Fruit fly (Drosophila melanogaster) whole organism, wandering third instar larva: Measurements from ENCODE around the gene Dr.

ENCODE experiments used
- Abd-B ChIP-seq: fragments of >200 bp; optimal IDR thresholded peaks from 2 replicates; lab custom pipeline; 2017; ENCODE audit warnings: missing biosample characterization, missing genetic modification characterization
- CG32264 ChIP-seq: fragments of 200-800 bp; sonication (Bioruptor generic); optimal IDR thresholded peaks from 2 replicates; lab custom pipeline; 2016; ENCODE audit warnings: missing biosample characterization, missing genetic modification characterization
- CG9705 ChIP-seq: fragments of 200-800 bp; sonication (Bioruptor generic); optimal IDR thresholded peaks from 2 replicates; lab custom pipeline; 2018; ENCODE audit warnings: missing biosample characterization, mild to moderate bottlenecking, missing genetic modification characterization
- CrebA ChIP-seq: fragments of 200-800 bp; sonication (Bioruptor generic); optimal IDR thresholded peaks from 2 replicates; lab custom pipeline; 2016; ENCODE audit warnings: missing biosample characterization, mild to moderate bottlenecking, missing genetic modification characterization, borderline replicate concordance
- Dfd ChIP-seq: fragments of >200 bp; optimal IDR thresholded peaks from 2 replicates; lab custom pipeline; 2017; ENCODE audit warnings: missing biosample characterization, missing genetic modification characterization
- Dif ChIP-seq: fragments of 200-275, 200-300 bp; sonication (Bioruptor generic); optimal IDR thresholded peaks from 2 replicates; lab custom pipeline; 2018; ENCODE audit warnings: missing biosample characterization, missing genetic modification characterization; ENCODE audit not compliant: partially characterized antibody
- GATAd ChIP-seq: sonication (Bioruptor generic); optimal IDR thresholded peaks from 2 replicates; lab custom pipeline; 2016; ENCODE audit warnings: missing biosample characterization, missing genetic modification characterization
- HLH106 ChIP-seq: fragments of 200-800 bp; optimal IDR thresholded peaks from 3 replicates; lab custom pipeline; 2019; ENCODE audit warnings: missing biosample characterization, mild to moderate bottlenecking, missing genetic modification characterization, moderate library complexity
- Hnf4 ChIP-seq: fragments of 200-800 bp; sonication (Bioruptor generic); optimal IDR thresholded peaks from 2 replicates; lab custom pipeline; 2016; ENCODE audit warnings: missing biosample characterization, mild to moderate bottlenecking, missing genetic modification characterization
- Hr78 ChIP-seq: fragments of >200 bp; optimal IDR thresholded peaks from 2 replicates; lab custom pipeline; 2017; ENCODE audit warnings: missing biosample characterization, missing genetic modification characterization
- Hr83 ChIP-seq: fragments of 200-300 bp; sonication (Bioruptor generic); optimal IDR thresholded peaks from 2 replicates; lab custom pipeline; 2016; ENCODE audit warnings: missing biosample characterization, mild to moderate bottlenecking, missing genetic modification characterization, moderate library complexity; ENCODE audit not compliant: poor library complexity, severe bottlenecking
- Jra ChIP-seq: sonication (Bioruptor generic); optimal IDR thresholded peaks from 2 replicates; lab custom pipeline; 2016; ENCODE audit warnings: missing biosample characterization, missing genetic modification characterization
- Mio ChIP-seq: sonication (Bioruptor generic); optimal IDR thresholded peaks from 2 replicates; lab custom pipeline; 2016; ENCODE audit warnings: missing biosample characterization, missing genetic modification characterization
- Myc ChIP-seq: fragments of >200 bp; optimal IDR thresholded peaks from 2 replicates; lab custom pipeline; 2017
- N ChIP-seq: fragments of >200 bp; optimal IDR thresholded peaks from 2 replicates; lab custom pipeline; 2018; ENCODE audit warnings: missing biosample characterization, missing external identifiers, missing genetic modification characterization
- OdsH ChIP-seq: fragments of 200-800 bp; sonication (Bioruptor generic); optimal IDR thresholded peaks from 2 replicates; lab custom pipeline; 2016; ENCODE audit warnings: missing biosample characterization, mild to moderate bottlenecking, missing genetic modification characterization
- Rel ChIP-seq, 2 experiments: fragments of 200-800 bp; sonication (Bioruptor generic) in 1 of 2; optimal IDR thresholded peaks; 2 replicates in 1 of 2; 3 replicates in 1 of 2; lab custom pipeline; 2016 to 2019; ENCODE audit warnings: mild to moderate bottlenecking in 2 of 2, missing biosample characterization in 2 of 2, missing genetic modification characterization in 2 of 2, moderate library complexity in 1 of 2
- Sp1 ChIP-seq: fragments of 200-800 bp; sonication (Bioruptor generic); optimal IDR thresholded peaks from 3 replicates; lab custom pipeline; 2019; ENCODE audit warnings: missing biosample characterization, mild to moderate bottlenecking, missing genetic modification characterization, moderate library complexity
- Vsx2 ChIP-seq: fragments of 200-300, 225-300 bp; sonication (Bioruptor generic); optimal IDR thresholded peaks from 2 replicates; lab custom pipeline; 2018; ENCODE audit warnings: missing biosample characterization, missing genetic modification characterization; ENCODE audit not compliant: partially characterized antibody
- br ChIP-seq: fragments of 200-800 bp; sonication (Bioruptor generic); optimal IDR thresholded peaks from 2 replicates; lab custom pipeline; 2016; ENCODE audit warnings: missing biosample characterization, missing genetic modification characterization
- brk ChIP-seq: fragments of 200-800 bp; sonication (Bioruptor generic); optimal IDR thresholded peaks from 2 replicates; lab custom pipeline; 2016; ENCODE audit warnings: missing biosample characterization, mild to moderate bottlenecking, missing genetic modification characterization
- dl ChIP-seq, 2 experiments: fragments of 175-275, 200-275 bp in 1 of 2; fragments of 200-275 bp in 1 of 2; sonication (Bioruptor generic); optimal IDR thresholded peaks; lab custom pipeline; 2018; ENCODE audit warnings: mild to moderate bottlenecking in 2 of 2, missing biosample characterization in 2 of 2, missing genetic modification characterization in 2 of 2, moderate library complexity in 2 of 2; ENCODE audit not compliant: partially characterized antibody in 2 of 2, insufficient read depth in 1 of 2
- dmrt93B ChIP-seq: fragments of 200-800 bp; sonication (Bioruptor generic); optimal IDR thresholded peaks from 2 replicates; lab custom pipeline; 2018; ENCODE audit warnings: missing biosample characterization, mild to moderate bottlenecking, missing genetic modification characterization
- dsf ChIP-seq: sonication (Bioruptor generic); optimal IDR thresholded peaks from 2 replicates; lab custom pipeline; 2016; ENCODE audit warnings: missing biosample characterization, missing genetic modification characterization, borderline replicate concordance
- ey ChIP-seq: fragments of 200-800 bp; sonication (Bioruptor generic); optimal IDR thresholded peaks from 2 replicates; lab custom pipeline; 2016; ENCODE audit warnings: missing biosample characterization, missing genetic modification characterization
- foxo ChIP-seq, 2 experiments: fragments of 200-800 bp; sonication (Bioruptor generic); optimal IDR thresholded peaks; 2 replicates in 1 of 2; 3 replicates in 1 of 2; lab custom pipeline; 2016 to 2017; ENCODE audit warnings: missing biosample characterization in 2 of 2, missing genetic modification characterization in 2 of 2
- fru ChIP-seq: fragments of 200-800 bp; sonication (Bioruptor generic); optimal IDR thresholded peaks from 3 replicates; lab custom pipeline; 2016; ENCODE audit warnings: missing biosample characterization, mild to moderate bottlenecking, missing genetic modification characterization
- h ChIP-seq: fragments of 200-800 bp; sonication (Bioruptor generic); optimal IDR thresholded peaks from 3 replicates; lab custom pipeline; 2016; ENCODE audit warnings: missing biosample characterization, mild to moderate bottlenecking, missing genetic modification characterization
- jim ChIP-seq: fragments of 175-275, 200-325 bp; sonication (Bioruptor generic); optimal IDR thresholded peaks from 2 replicates; lab custom pipeline; 2016; ENCODE audit warnings: missing biosample characterization, mild to moderate bottlenecking, missing genetic modification characterization
- lola ChIP-seq: fragments of >200 bp; optimal IDR thresholded peaks from 2 replicates; lab custom pipeline; 2017; ENCODE audit warnings: missing biosample characterization, missing genetic modification characterization
- pan ChIP-seq: fragments of >200 bp; optimal IDR thresholded peaks from 2 replicates; lab custom pipeline; 2017
- psq ChIP-seq: fragments of 200-800 bp; sonication (Bioruptor generic); optimal IDR thresholded peaks from 3 replicates; lab custom pipeline; 2017; ENCODE audit warnings: missing biosample characterization, mild to moderate bottlenecking, missing genetic modification characterization, moderate library complexity
- rgr ChIP-seq: fragments of 200-800 bp; sonication (Bioruptor generic); optimal IDR thresholded peaks from 3 replicates; lab custom pipeline; 2016; ENCODE audit warnings: missing biosample characterization, mild to moderate bottlenecking, missing genetic modification characterization
- sage ChIP-seq: fragments of 200-800 bp; sonication (Bioruptor generic); optimal IDR thresholded peaks from 2 replicates; lab custom pipeline; 2016; ENCODE audit warnings: missing biosample characterization, mild to moderate bottlenecking, missing genetic modification characterization
- sv ChIP-seq: fragments of 200-800 bp; sonication (Bioruptor generic); optimal IDR thresholded peaks from 3 replicates; lab custom pipeline; 2016; ENCODE audit warnings: missing biosample characterization, missing genetic modification characterization
- tai ChIP-seq: sonication (Bioruptor generic); optimal IDR thresholded peaks from 2 replicates; lab custom pipeline; 2016; ENCODE audit warnings: missing biosample characterization, missing genetic modification characterization
- usp ChIP-seq: fragments of >200 bp; optimal IDR thresholded peaks from 2 replicates; lab custom pipeline; 2017; ENCODE audit warnings: missing biosample characterization, missing genetic modification characterization
- woc ChIP-seq: sonication (Bioruptor generic); optimal IDR thresholded peaks from 2 replicates; lab custom pipeline; 2016; ENCODE audit warnings: missing biosample characterization, mild to moderate bottlenecking, missing genetic modification characterization

Dr gene

DNA sequence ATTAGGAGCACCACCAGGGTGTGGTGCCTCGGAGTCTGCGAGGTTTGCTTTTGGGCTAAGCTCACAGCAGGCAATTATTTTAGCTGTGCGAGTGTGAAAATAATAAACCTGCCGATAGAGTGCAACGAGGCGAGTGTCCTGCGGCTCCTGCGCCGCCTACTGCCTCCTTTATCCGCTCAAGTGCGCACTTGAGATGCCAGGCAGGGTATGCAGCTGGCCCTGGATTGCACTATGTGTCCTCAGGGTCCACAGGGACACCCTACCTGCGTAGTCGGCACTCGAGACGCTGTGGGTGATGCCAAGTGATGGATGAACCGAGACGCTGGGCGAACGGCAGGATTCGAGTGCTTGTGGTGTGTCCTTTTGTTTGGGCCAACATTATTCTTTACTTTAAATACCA is 8.2 kb upstream of the Dr start:
- no peak for TF ChIP-seq dsf (GFP tag; lab: Kevin White, UChicago)
- TF ChIP-seq GATAd (GFP tag; lab: Kevin White, UChicago): no peak
- no peak for TF ChIP-seq CrebA (GFP tag; lab: Kevin White, UChicago)
- no peak for TF ChIP-seq fru
- TF ChIP-seq CG32264 (GFP tag; lab: Kevin White, UChicago): no peak
- TF ChIP-seq usp (GFP tag; lab: Kevin White, UChicago): no peak
- no peak for TF ChIP-seq ey (GFP tag; lab: Kevin White, UChicago)
- TF ChIP-seq brk (GFP tag; lab: Kevin White, UChicago): no peak
- no peak for TF ChIP-seq N (GFP tag; lab: Kevin White, UChicago)
- TF ChIP-seq Dif (GFP tag; lab: Kevin White, UChicago): no peak
- no peak for TF ChIP-seq Hnf4 (GFP tag; lab: Kevin White, UChicago)
- TF ChIP-seq Myc (lab: Kevin White, UChicago): no peak
- no peak for TF ChIP-seq Rel (GFP tag; optimal IDR thresholded peaks at IDR 0.05; lab: Kevin White, UChicago)
- no peak for TF ChIP-seq Rel (tag; optimal IDR thresholded peaks at IDR 0.05; lab: Kevin White, UChicago)
- no peak for TF ChIP-seq sage (GFP tag; lab: Kevin White, UChicago)

DNA sequence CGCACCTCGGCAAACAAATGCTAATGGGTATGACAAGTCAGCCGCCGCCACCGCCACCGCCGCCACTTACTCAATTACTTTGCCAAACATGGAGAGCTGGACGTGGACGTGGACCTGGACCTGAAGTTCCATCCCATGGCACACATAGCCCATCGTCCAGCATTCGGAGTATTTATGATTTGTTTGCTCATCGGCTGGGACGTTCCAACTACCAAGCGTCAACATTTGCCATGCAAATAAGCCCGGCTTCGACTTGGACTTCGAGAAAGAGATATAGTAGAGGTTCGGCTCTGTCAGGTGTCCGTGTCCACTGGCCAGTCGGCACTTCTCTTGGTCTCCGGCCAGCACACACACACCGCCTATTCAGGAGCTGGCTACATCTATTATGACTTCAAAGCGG is 7.4 kb upstream of the Dr start:
- TF ChIP-seq HLH106 (tag; lab: Kevin White, UChicago): no peak
- no peak for TF ChIP-seq sage (GFP tag; lab: Kevin White, UChicago)
- no peak for TF ChIP-seq CG32264 (GFP tag; lab: Kevin White, UChicago)
- no peak for TF ChIP-seq CrebA (GFP tag; lab: Kevin White, UChicago)
- TF ChIP-seq Jra (GFP tag; lab: Kevin White, UChicago): no peak
- TF ChIP-seq Myc (lab: Kevin White, UChicago): no peak
- no peak for TF ChIP-seq br (GFP tag; lab: Kevin White, UChicago)
- TF ChIP-seq sv (GFP tag; lab: Kevin White, UChicago): no peak
- TF ChIP-seq h: no peak
- no peak for TF ChIP-seq Rel (GFP tag; optimal IDR thresholded peaks at IDR 0.05; lab: Kevin White, UChicago)
- no peak for TF ChIP-seq Rel (tag; optimal IDR thresholded peaks at IDR 0.05; lab: Kevin White, UChicago)
- no peak for TF ChIP-seq OdsH
- TF ChIP-seq Hnf4 (GFP tag; lab: Kevin White, UChicago): no peak

DNA sequence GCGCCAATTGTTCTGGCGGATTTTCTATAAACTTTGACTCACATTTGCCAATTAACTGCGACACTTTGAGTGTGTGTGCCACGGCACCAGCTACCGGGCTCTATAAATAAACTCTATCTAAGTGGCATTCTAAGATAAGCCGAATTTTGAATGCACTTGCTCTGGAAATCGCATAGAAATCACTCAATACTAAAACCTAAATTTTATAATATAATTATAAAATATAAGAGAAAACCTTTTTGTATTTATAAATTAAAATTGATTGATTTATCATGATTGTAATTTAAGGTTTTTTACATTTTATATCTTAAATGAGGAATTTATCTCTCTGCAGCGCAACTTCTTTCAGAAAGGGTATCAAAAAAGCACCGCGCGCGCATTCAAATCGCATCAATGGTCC is 7.0 kb upstream of the Dr start:
- TF ChIP-seq Mio (GFP tag; lab: Kevin White, UChicago) (no peak), br (GFP tag; lab: Kevin White, UChicago) (no peak)

DNA sequence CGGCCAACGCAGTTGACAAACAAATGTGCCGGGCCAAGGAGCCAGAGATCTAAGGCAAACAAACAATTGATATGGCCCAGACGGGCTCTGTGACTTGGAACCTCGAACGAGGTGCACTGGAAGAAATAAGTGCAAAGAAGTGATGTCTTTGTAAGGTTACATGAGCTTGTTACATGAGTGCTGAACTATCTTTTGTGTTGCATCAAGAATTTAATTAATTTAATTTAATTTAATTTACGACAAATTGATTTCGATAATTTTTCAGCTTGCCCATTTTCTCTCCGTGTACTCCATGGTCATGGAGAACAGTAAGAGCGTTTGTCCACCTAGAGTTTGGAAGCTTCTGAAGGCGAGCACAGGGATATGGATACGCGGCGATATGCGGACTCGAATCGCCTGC is 6.2 kb upstream of the Dr start:
- TF ChIP-seq Dfd (GFP tag; lab: Kevin White, UChicago) (no peak), tai (GFP tag; lab: Kevin White, UChicago) (no peak), psq (GFP tag; lab: Kevin White, UChicago) (peak; percentile 20), CrebA (GFP tag; lab: Kevin White, UChicago) (no peak), usp (GFP tag; lab: Kevin White, UChicago) (no peak), Hr83 (GFP tag; lab: Kevin White, UChicago) (no peak), foxo (GFP tag; optimal IDR thresholded peaks at IDR 0.05; lab: Kevin White, UChicago) (peak in 1 of 2 experiments; percentile 48), Sp1 (GFP tag; lab: Kevin White, UChicago) (peak; percentile 7), Mio (GFP tag; lab: Kevin White, UChicago) (no peak), CG9705 (GFP tag; lab: Kevin White, UChicago) (no peak), OdsH (peak; percentile 40), sv (GFP tag; lab: Kevin White, UChicago) (no peak), br (GFP tag; lab: Kevin White, UChicago) (peak; percentile 39), ey (GFP tag; lab: Kevin White, UChicago) (peak; percentile 58), dsf (GFP tag; lab: Kevin White, UChicago) (no peak), GATAd (GFP tag; lab: Kevin White, UChicago) (no peak), rgr (GFP tag; lab: Kevin White, UChicago) (peak; percentile 29), HLH106 (tag; lab: Kevin White, UChicago) (peak; percentile 36), lola (GFP tag; lab: Kevin White, UChicago) (no peak), sage (GFP tag; lab: Kevin White, UChicago) (peak; percentile 2), h (peak; percentile 54), dl (GFP tag; optimal IDR thresholded peaks at IDR 0.05; lab: Kevin White, UChicago; ENCODE audit: insufficient read depth in 1 of 2, partially characterized antibody in 2 of 2) (no peak), woc (GFP tag; lab: Kevin White, UChicago) (peak; percentile 1), Dif (GFP tag; lab: Kevin White, UChicago) (no peak), Hnf4 (GFP tag; lab: Kevin White, UChicago) (peak; percentile 56), CG32264 (GFP tag; lab: Kevin White, UChicago) (no peak), pan (lab: Kevin White, UChicago) (no peak), Myc (lab: Kevin White, UChicago) (no peak), Vsx2 (GFP tag; lab: Kevin White, UChicago) (no peak), Jra (GFP tag; lab: Kevin White, UChicago) (no peak), N (GFP tag; lab: Kevin White, UChicago) (no peak), Hr78 (GFP tag; lab: Kevin White, UChicago) (no peak), dmrt93B (no peak), Abd-B (GFP tag; lab: Kevin White, UChicago) (no peak), brk (GFP tag; lab: Kevin White, UChicago) (no peak), jim (GFP tag; lab: Kevin White, UChicago) (no peak), fru (peak; percentile 29), Rel (GFP tag; optimal IDR thresholded peaks at IDR 0.05; lab: Kevin White, UChicago) (no peak), Rel (tag; optimal IDR thresholded peaks at IDR 0.05; lab: Kevin White, UChicago) (no peak)
